Worm (Caenorhabditis elegans): ENCODE data around the gene Y75B12B.11.
"Not testable (repeated sequence)": the region's sequence is repeated elsewhere in the genome, so short reads cannot be mapped to it uniquely, and the experiment has no call there.

Y75B12B.11 gene

DNA sequence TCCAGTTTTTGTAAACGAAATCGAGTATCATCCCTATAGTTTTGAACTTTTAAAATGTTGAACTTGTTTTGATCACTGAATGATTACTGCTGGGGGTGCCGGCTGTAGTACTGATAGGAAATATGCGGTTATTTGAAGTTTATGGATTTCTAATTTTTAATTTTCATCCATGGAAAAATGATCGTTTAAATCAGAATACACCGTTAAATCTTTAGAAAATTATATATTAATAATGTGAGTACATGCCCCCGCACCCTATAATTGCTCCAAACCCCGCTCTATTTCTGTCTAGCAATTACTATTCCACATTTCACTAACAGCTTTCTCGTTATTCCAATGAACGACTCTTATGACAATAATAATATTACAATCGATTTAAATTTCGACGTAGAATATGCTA, 8.7 kb downstream of the Y75B12B.11 start, which contains the start of gene Y75B12B.10:
Y75B12B.10 (plus strand) TSS at position 301 of the 400 bp plus-strand sequence.
- no peak for TF ChIP-seq fkh-6 (tag; optimal IDR thresholded peaks at IDR 0.05)
- TF ChIP-seq T23F11.4 (GFP tag; optimal IDR thresholded peaks at IDR 0.05): no peak
- no peak for TF ChIP-seq hlh-30 (tag; optimal IDR thresholded peaks at IDR 0.05; ENCODE audit: insufficient read depth)
- no peak for TF ChIP-seq sdc-2 (tag; optimal IDR thresholded peaks at IDR 0.05)

DNA sequence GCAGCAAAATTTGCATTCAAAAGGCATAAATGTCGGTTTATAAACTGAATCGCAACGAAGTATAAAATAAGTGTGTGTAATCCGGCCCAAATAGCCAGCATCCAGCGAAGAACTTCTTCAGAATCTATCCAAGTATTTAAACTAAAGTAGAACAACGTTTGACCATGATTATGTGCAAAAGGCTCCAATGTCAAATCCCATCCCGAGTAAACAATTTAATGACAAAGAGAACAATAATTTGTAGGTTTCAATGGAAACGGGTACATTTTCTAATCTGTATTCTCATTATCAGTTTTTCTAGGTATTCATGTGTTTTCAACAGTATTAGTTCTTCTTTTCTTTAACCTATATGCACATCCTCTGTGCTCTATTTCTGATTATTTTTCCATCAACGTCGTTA, 16.6 kb downstream of the Y75B12B.11 start, which contains the start of gene C41G6.12:
C41G6.12 (minus strand) TSS at position 101 of the 400 bp plus-strand sequence.
- not testable (repeated sequence) for TF ChIP-seq ceh-22, ceh-30, Y22D7AL.16 (tag; optimal IDR thresholded peaks at IDR 0.05)

DNA sequence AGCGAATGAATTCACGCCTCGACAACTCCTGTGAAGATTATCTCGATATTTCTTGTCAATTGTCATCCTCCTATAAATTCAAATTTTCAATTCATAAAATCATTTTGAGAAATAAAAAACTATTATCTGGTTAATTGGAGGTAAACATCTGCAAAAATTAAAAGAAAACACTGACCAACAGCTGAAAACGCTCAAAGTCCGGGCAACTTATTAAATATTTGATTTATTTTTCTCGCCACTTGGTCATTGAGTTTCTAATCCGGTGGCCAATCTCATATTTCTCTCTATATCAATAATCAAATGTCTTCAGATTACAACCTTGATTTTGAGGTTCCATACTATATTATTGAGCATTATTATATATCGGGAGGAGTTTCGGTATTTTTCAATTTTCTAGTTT, 20.8 kb downstream of the Y75B12B.11 start, which contains the start of gene sri-24:
sri-24 (plus strand) TSS at position 301 of the 400 bp plus-strand sequence.
- TF ChIP-seq pag-3 (tag; optimal IDR thresholded peaks at IDR 0.05; ENCODE audit: borderline replicate concordance); ztf-16 (tag; optimal IDR thresholded peaks at IDR 0.05); nfya-1 (tag; optimal IDR thresholded peaks at IDR 0.05): not testable (repeated sequence)

- not testable (repeated sequence) for TF ChIP-seq elt-4, ceh-22, syd-9 (tag; optimal IDR thresholded peaks at IDR 0.05)
These were observed 24.1 kb downstream of the Y75B12B.11 start, which contains the start of gene sri-26 for ce11 chrV:15215175-15215574. sri-26 (plus strand) TSS chrV:15215475.

- TF ChIP-seq hlh-13 (GFP tag; optimal IDR thresholded peaks at IDR 0.05): no peak
- TF ChIP-seq fkh-10 (GFP tag; optimal IDR thresholded peaks at IDR 0.05): no peak
- no peak for TF ChIP-seq eyg-1 (tag; optimal IDR thresholded peaks at IDR 0.05)
- TF ChIP-seq ceh-24 (tag; optimal IDR thresholded peaks at IDR 0.05): no peak
- TF ChIP-seq elt-2 (tag; optimal IDR thresholded peaks at IDR 0.05): no peak
- TF ChIP-seq ceh-18 (tag; optimal IDR thresholded peaks at IDR 0.05): no peak
- TF ChIP-seq madf-2 (tag; optimal IDR thresholded peaks at IDR 0.05): no peak
- no peak for TF ChIP-seq fax-1 (tag; optimal IDR thresholded peaks at IDR 0.05)
- no peak for TF ChIP-seq ceh-48 (tag; optimal IDR thresholded peaks at IDR 0.05)
- no peak for TF ChIP-seq nhr-11 (tag; optimal IDR thresholded peaks at IDR 0.05)
- no peak for TF ChIP-seq lim-6 (tag; optimal IDR thresholded peaks at IDR 0.05)
- TF ChIP-seq ets-4 (tag; optimal IDR thresholded peaks at IDR 0.05): no peak
- TF ChIP-seq hlh-8 (tag; optimal IDR thresholded peaks at IDR 0.05): no peak
These were observed 25.6 kb downstream of the Y75B12B.11 start, which contains the start of gene sri-25 for ce11 chrV:15216705-15217104. sri-25 (plus strand) TSS chrV:15217005.

DNA sequence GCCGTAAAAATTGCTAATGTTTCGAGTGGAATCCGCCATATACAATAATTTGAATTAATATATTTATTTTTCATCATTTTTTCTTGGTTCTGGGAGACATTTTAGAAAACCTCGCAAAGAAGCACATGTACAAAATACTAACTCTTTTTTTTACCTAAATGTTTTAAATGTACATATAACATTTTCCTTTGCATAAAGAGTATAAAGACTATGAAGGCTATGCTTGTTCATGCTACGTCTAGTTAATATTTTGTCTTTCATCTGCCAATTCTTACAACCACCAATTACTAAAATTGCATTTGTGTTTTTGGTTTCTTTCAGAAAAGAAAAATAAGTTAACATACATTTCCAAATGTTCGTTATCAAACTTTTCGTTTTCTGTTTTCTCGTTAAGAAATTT, 30.2 kb downstream of the Y75B12B.11 start, which contains the start of gene irld-25:
irld-25 (plus strand) TSS at position 301 of the 400 bp plus-strand sequence.
- no peak for TF ChIP-seq unc-3 (GFP tag; conservative IDR thresholded peaks at IDR 0.05)
- no peak for TF ChIP-seq unc-3 (tag; optimal IDR thresholded peaks at IDR 0.05)

DNA sequence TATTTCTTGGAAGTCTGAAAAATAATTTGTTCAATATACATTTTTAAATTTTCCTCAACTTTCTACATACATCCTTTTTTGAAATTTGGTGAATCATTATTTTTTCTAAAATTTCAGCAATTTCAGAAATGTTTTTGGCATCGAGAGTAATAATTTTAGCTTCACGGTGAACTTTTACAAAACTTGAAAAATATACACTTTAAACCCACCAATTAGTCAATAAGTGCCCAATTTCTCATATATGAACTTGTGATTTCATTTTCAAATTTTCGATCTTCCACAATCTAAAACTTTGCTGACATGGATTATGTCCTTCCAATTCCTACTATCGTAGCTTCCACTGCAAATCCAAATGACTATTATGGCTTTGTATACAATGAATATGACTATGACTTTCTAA, 32.6 kb downstream of the Y75B12B.11 start, which contains the start of gene srw-24:
srw-24 (plus strand) TSS at position 301 of the 400 bp plus-strand sequence.
- TF ChIP-seq dve-1 (tag; optimal IDR thresholded peaks at IDR 0.05) (no peak), pqm-1 (tag; optimal IDR thresholded peaks at IDR 0.05) (no peak), fkh-10 (GFP tag; optimal IDR thresholded peaks at IDR 0.05) (no peak), ceh-22 (tag; optimal IDR thresholded peaks at IDR 0.05) (no peak), ceh-30 (tag; optimal IDR thresholded peaks at IDR 0.05) (no peak), dmd-4 (tag; optimal IDR thresholded peaks at IDR 0.05; ENCODE audit: borderline replicate concordance) (no peak), rnt-1 (tag; optimal IDR thresholded peaks at IDR 0.05) (no peak), pag-3 (tag; optimal IDR thresholded peaks at IDR 0.05; ENCODE audit: borderline replicate concordance) (no peak), F13H6.1 (tag; optimal IDR thresholded peaks at IDR 0.05) (no peak), sox-4 (tag; optimal IDR thresholded peaks at IDR 0.05) (no peak), ztf-16 (tag; optimal IDR thresholded peaks at IDR 0.05) (no peak), elt-4 (tag; optimal IDR thresholded peaks at IDR 0.05) (no peak), ceh-18 (tag; optimal IDR thresholded peaks at IDR 0.05) (no peak), C08G9.2 (tag; optimal IDR thresholded peaks at IDR 0.05) (no peak), ceh-6 (GFP tag; optimal IDR thresholded peaks at IDR 0.05) (no peak), pros-1 (tag; optimal IDR thresholded peaks at IDR 0.05) (no peak)
